Worm (Caenorhabditis elegans) whole organism, L4 larva: ENCODE results near the gene M163.10.

Experiments
- F10B5.3 ChIP-seq: sonication (generic microtip); optimal IDR thresholded peaks from 2 replicates; lab custom pipeline; 2016; ENCODE audit warnings: mild to moderate bottlenecking, missing genetic modification characterization, missing compliant biosample characterization
- F37D6.2 ChIP-seq: sonication (generic microtip); optimal IDR thresholded peaks from 2 replicates; lab custom pipeline; 2016; ENCODE audit warnings: mild to moderate bottlenecking, missing genetic modification characterization, missing compliant biosample characterization
- F49E8.2 ChIP-seq: sonication (generic microtip); optimal IDR thresholded peaks from 2 replicates; lab custom pipeline; 2016; ENCODE audit warnings: missing compliant biosample characterization, mild to moderate bottlenecking, missing genetic modification characterization, borderline replicate concordance
- R02D3.7 ChIP-seq: fragments of 150-350 bp; sonication (generic microtip); optimal IDR thresholded peaks from 3 replicates; lab custom pipeline; 2014; ENCODE audit warnings: missing biosample characterization, missing genetic modification characterization
- Y48G9A.11 ChIP-seq: fragments of 200-800 bp; sonication (Bioruptor generic); IDR thresholded peaks from 2 replicates; pipeline ENCODE4 v1.3.6; 2022; ENCODE audit warnings: missing genetic modification reagents, missing genetic modification characterization, missing compliant biosample characterization
- Y5F2A.4 ChIP-seq: fragments of 200-800 bp; sonication (Bioruptor generic); optimal IDR thresholded peaks from 2 replicates; lab custom pipeline; 2018; ENCODE audit warnings: mild to moderate bottlenecking, missing genetic modification characterization, missing compliant biosample characterization
- Y75B8A.6 ChIP-seq: fragments of 200-800 bp; sonication (Bioruptor generic); IDR thresholded peaks from 2 replicates; pipeline ENCODE4 v1.3.6; 2022; ENCODE audit warnings: missing genetic modification reagents, missing genetic modification characterization, missing compliant biosample characterization
- ZK337.2 ChIP-seq: fragments of 200-800 bp; sonication (Bioruptor generic); IDR thresholded peaks from 2 replicates; pipeline ENCODE4 v1.3.6; 2022; ENCODE audit warnings: missing genetic modification reagents, missing genetic modification characterization, missing compliant biosample characterization
- ZK546.5 ChIP-seq, 2 experiments: sonication (generic microtip); optimal IDR thresholded peaks; 2 replicates each; lab custom pipeline; 2017; ENCODE audit warnings: missing biosample characterization in 2 of 2, missing genetic modification characterization in 2 of 2
- aly-2 ChIP-seq: sonication (generic microtip); optimal IDR thresholded peaks from 2 replicates; lab custom pipeline; 2018; ENCODE audit warnings: missing biosample characterization, missing genetic modification characterization
- ama-1 ChIP-seq: fragments of 150-350 bp; optimal IDR thresholded peaks from 2 replicates; lab custom pipeline; 2014; ENCODE audit warnings: inconsistent platforms, mixed read lengths
- arid-1 ChIP-seq: fragments of 200-800 bp; sonication (Bioruptor generic); conservative IDR thresholded peaks from 2 replicates; pipeline ENCODE4 v1.3.6; 2022; ENCODE audit warnings: missing genetic modification reagents, missing genetic modification characterization, missing compliant biosample characterization
- ceh-20 ChIP-seq: fragments of 200-800 bp; sonication (Bioruptor generic); IDR thresholded peaks from 2 replicates; pipeline ENCODE4 v1.3.6; 2022; ENCODE audit warnings: missing genetic modification reagents, missing genetic modification characterization, missing compliant biosample characterization
- ceh-28 ChIP-seq: fragments of 150-350 bp; optimal IDR thresholded peaks from 2 replicates; lab custom pipeline; 2014; ENCODE audit warnings: missing biosample characterization, missing genetic modification reagents, missing genetic modification characterization
- ceh-44 ChIP-seq: fragments of 200-800 bp; sonication (Bioruptor generic); IDR thresholded peaks from 2 replicates; pipeline ENCODE4 v1.3.6; 2022; ENCODE audit warnings: missing genetic modification reagents, missing genetic modification characterization, missing compliant biosample characterization
- ceh-62 ChIP-seq: sonication (generic microtip); optimal IDR thresholded peaks from 2 replicates; lab custom pipeline; 2017; ENCODE audit warnings: missing biosample characterization, missing genetic modification characterization
- ces-1 ChIP-seq: fragments of 150-350 bp; sonication (generic microtip); optimal IDR thresholded peaks from 4 replicates; lab custom pipeline; 2014; ENCODE audit warnings: missing biosample characterization, missing genetic modification reagents, missing genetic modification characterization
- daf-12 ChIP-seq: fragments of 150-350 bp; optimal IDR thresholded peaks from 2 replicates; lab custom pipeline; 2014; ENCODE audit warnings: missing biosample characterization, missing genetic modification reagents, missing genetic modification characterization
- dmd-8 ChIP-seq: fragments of 200-800 bp; sonication (Bioruptor generic); IDR thresholded peaks from 2 replicates; pipeline ENCODE4 v1.3.6; 2022; ENCODE audit warnings: missing genetic modification characterization, missing compliant biosample characterization
- dmd-9 ChIP-seq: fragments of 200-800 bp; sonication (Bioruptor generic); IDR thresholded peaks from 2 replicates; pipeline ENCODE4 v1.3.6; 2022; ENCODE audit warnings: missing genetic modification reagents, missing genetic modification characterization, missing compliant biosample characterization
- dve-1 ChIP-seq: sonication (generic microtip); optimal IDR thresholded peaks from 2 replicates; lab custom pipeline; 2017; ENCODE audit warnings: antibody characterized with exemption, mild to moderate bottlenecking, missing genetic modification characterization, missing compliant biosample characterization; ENCODE audit not compliant: insufficient read depth
- egl-27 ChIP-seq: sonication (generic microtip); optimal IDR thresholded peaks from 3 replicates; lab custom pipeline; 2017; ENCODE audit warnings: missing biosample characterization, missing genetic modification reagents, missing genetic modification characterization
- egl-43 ChIP-seq: fragments of 200-800 bp; sonication (Bioruptor generic); IDR thresholded peaks from 2 replicates; pipeline ENCODE4 v1.3.6; 2022; ENCODE audit warnings: missing genetic modification reagents, missing genetic modification characterization, missing compliant biosample characterization
- fos-1 ChIP-seq: fragments of 150-350 bp; optimal IDR thresholded peaks from 2 replicates; lab custom pipeline; 2014; ENCODE audit warnings: missing biosample characterization, missing genetic modification characterization
- gei-8 ChIP-seq: fragments of 200-800 bp; sonication (Bioruptor generic); optimal IDR thresholded peaks from 2 replicates; lab custom pipeline; 2018; ENCODE audit warnings: mild to moderate bottlenecking, missing genetic modification characterization, missing compliant biosample characterization
- hlh-30 ChIP-seq: sonication (generic microtip); optimal IDR thresholded peaks from 2 replicates; lab custom pipeline; 2017; ENCODE audit warnings: antibody characterized with exemption, mild to moderate bottlenecking, missing genetic modification characterization, missing compliant biosample characterization; ENCODE audit not compliant: insufficient read depth
- lin-38 ChIP-seq: fragments of 200-800 bp; sonication (Bioruptor generic); IDR thresholded peaks from 2 replicates; pipeline ENCODE4 v1.3.6; 2022; ENCODE audit warnings: missing genetic modification reagents, missing genetic modification characterization, missing compliant biosample characterization
- mdl-1 ChIP-seq, 2 experiments: fragments of 150-350 bp in 1 of 2; sonication (generic microtip) in 1 of 2; optimal IDR thresholded peaks; 2 replicates each; lab custom pipeline; 2014 to 2017; ENCODE audit warnings: missing biosample characterization in 2 of 2, missing genetic modification characterization in 2 of 2
- mep-1 ChIP-seq: fragments of 150-350 bp; sonication (generic microtip); optimal IDR thresholded peaks from 3 replicates; lab custom pipeline; 2014; ENCODE audit warnings: missing biosample characterization, missing genetic modification characterization
- nhr-10 ChIP-seq: fragments of 150-350 bp; optimal IDR thresholded peaks from 2 replicates; lab custom pipeline; 2014; ENCODE audit warnings: missing biosample characterization, missing genetic modification characterization
- nhr-11 ChIP-seq: fragments of 150-350 bp; optimal IDR thresholded peaks from 2 replicates; lab custom pipeline; 2014; ENCODE audit warnings: missing biosample characterization, missing genetic modification characterization
- nhr-237 ChIP-seq: sonication (generic microtip); optimal IDR thresholded peaks from 2 replicates; lab custom pipeline; 2017; ENCODE audit warnings: missing biosample characterization, missing genetic modification characterization
- nhr-25 ChIP-seq: sonication (generic microtip); optimal IDR thresholded peaks from 2 replicates; lab custom pipeline; 2017; ENCODE audit warnings: missing genetic modification characterization, mild to moderate bottlenecking, missing compliant biosample characterization, antibody characterized with exemption, moderate library complexity, borderline replicate concordance; ENCODE audit not compliant: insufficient read depth
- nhr-48 ChIP-seq: sonication (generic microtip); optimal IDR thresholded peaks from 2 replicates; lab custom pipeline; 2016; ENCODE audit warnings: mild to moderate bottlenecking, missing genetic modification characterization, missing compliant biosample characterization
- nhr-76 ChIP-seq: fragments of 150-350 bp; optimal IDR thresholded peaks from 2 replicates; lab custom pipeline; 2014; ENCODE audit warnings: missing biosample characterization, missing genetic modification characterization
- skn-1 ChIP-seq: fragments of 150-350 bp; optimal IDR thresholded peaks from 2 replicates; lab custom pipeline; 2014; ENCODE audit warnings: missing biosample characterization, missing genetic modification characterization
- zfp-3 ChIP-seq: fragments of 200-800 bp; sonication (Bioruptor generic); conservative IDR thresholded peaks from 2 replicates; pipeline ENCODE4 v1.3.6; 2022; ENCODE audit warnings: missing genetic modification reagents, missing genetic modification characterization, missing compliant biosample characterization
- ztf-7 ChIP-seq: fragments of 150-350 bp; optimal IDR thresholded peaks from 2 replicates; lab custom pipeline; 2014; ENCODE audit warnings: missing biosample characterization, missing genetic modification characterization

The M163.10 gene

ce11 chrX:14460412-14460811 lies 10.4 kb upstream of the M163.10 start, which contains the start of gene Y66C5A.2:
Gene Y66C5A.2, plus strand, starts transcription at chrX:14460712.
- TF ChIP-seq nhr-10 (tag; lab: Kevin White, UChicago) (no peak), skn-1 (tag; lab: Kevin White, UChicago) (no peak), mdl-1 (tag; optimal IDR thresholded peaks at IDR 0.05; lab: Kevin White, UChicago) (no peak), ceh-44 (no peak), F49E8.2 (tag; lab: Kevin White, UChicago) (no peak), ceh-28 (tag; lab: Kevin White, UChicago) (no peak), nhr-237 (tag; lab: Kevin White, UChicago) (no peak), dmd-9 (GFP tag; lab: Robert Waterston, UW) (no peak), Y75B8A.6 (no peak), hlh-30 (tag; lab: Kevin White, UChicago) (no peak), aly-2 (tag; lab: Kevin White, UChicago) (no peak), mep-1 (tag; lab: Kevin White, UChicago) (no peak)

ce11 chrX:14464513-14464912 lies 6.3 kb upstream of the M163.10 start, which contains the start of gene M163.7:
Gene M163.7, plus strand, starts transcription at chrX:14464813.
- TF ChIP-seq ces-1 (GFP tag; lab: Kevin White, UChicago) (no peak), nhr-48 (no peak), nhr-237 (tag; lab: Kevin White, UChicago) (no peak), nhr-76 (tag; lab: Kevin White, UChicago) (no peak)

ce11 chrX:14465593-14465992 lies 5.2 kb upstream of the M163.10 start, which contains the start of gene M163.22:
Gene M163.22, plus strand, starts transcription at chrX:14465893.
- TF ChIP-seq Y5F2A.4 (GFP tag; lab: Kevin White, UChicago) (no peak), ceh-44 (no peak), dve-1 (tag; lab: Kevin White, UChicago) (no peak), F37D6.2 (no peak), ZK337.2 (no peak), ceh-20 (GFP tag; lab: Robert Waterston, UW) (no peak), fos-1 (tag; lab: Kevin White, UChicago) (no peak), ceh-62 (tag; lab: Kevin White, UChicago) (no peak), F10B5.3 (tag; lab: Kevin White, UChicago) (no peak), arid-1 (GFP tag; lab: Robert Waterston, UW) (no peak), Y48G9A.11 (GFP tag; lab: Robert Waterston, UW) (no peak), ama-1 (lab: Kevin White, UChicago) (no peak), R02D3.7 (tag; lab: Kevin White, UChicago) (no peak), ZK546.5 (tag; optimal IDR thresholded peaks at IDR 0.05; lab: Kevin White, UChicago) (no peak)

ce11 chrX:14466532-14466931 lies 4.3 kb upstream of the M163.10 start, which contains the start of gene M163.21:
Gene M163.21, plus strand, starts transcription at chrX:14466832.
- no peak for TF ChIP-seq arid-1 (GFP tag; lab: Robert Waterston, UW)
- TF ChIP-seq R02D3.7 (tag; lab: Kevin White, UChicago) = no peak
- no peak for TF ChIP-seq ztf-7 (tag; lab: Kevin White, UChicago)
- no peak for TF ChIP-seq dve-1 (tag; lab: Kevin White, UChicago)
- TF ChIP-seq egl-27 (tag; lab: Kevin White, UChicago) = no peak
- no peak for TF ChIP-seq nhr-237 (tag; lab: Kevin White, UChicago)
- TF ChIP-seq nhr-11 = no peak
- TF ChIP-seq daf-12 (tag; lab: Kevin White, UChicago) = no peak
- TF ChIP-seq egl-43 = no peak
- no peak for TF ChIP-seq F37D6.2
- no peak for TF ChIP-seq ces-1 (GFP tag; lab: Kevin White, UChicago)
- TF ChIP-seq gei-8 (GFP tag; lab: Kevin White, UChicago) = no peak
- no peak for TF ChIP-seq zfp-3 (GFP tag; lab: Robert Waterston, UW)
- TF ChIP-seq dmd-8 (GFP tag; lab: Robert Waterston, UW) = no peak
- TF ChIP-seq lin-38 = no peak
- TF ChIP-seq nhr-25 (tag; lab: Kevin White, UChicago) = no peak
- TF ChIP-seq, all 104 proteins: peak for 0
